Worm (Caenorhabditis elegans) whole organism, young adult: ENCODE results near the gene K10C9.7.

Source experiments
- B0261.1 ChIP-seq: sonication (generic microtip); optimal IDR thresholded peaks from 2 replicates; lab custom pipeline; 2016; ENCODE audit warnings: mild to moderate bottlenecking, missing genetic modification characterization, moderate library complexity, missing compliant biosample characterization
- C17E4.6 ChIP-seq: fragments of 200-800 bp; sonication (Bioruptor generic); IDR thresholded peaks from 2 replicates; pipeline ENCODE4 v1.3.6; 2022; ENCODE audit warnings: missing genetic modification reagents, missing genetic modification characterization, missing compliant biosample characterization
- F10E7.11 ChIP-seq: sonication (generic microtip); optimal IDR thresholded peaks from 2 replicates; lab custom pipeline; 2017; ENCODE audit warnings: mild to moderate bottlenecking, missing genetic modification characterization, moderate library complexity, missing compliant biosample characterization
- F22D6.2 ChIP-seq: sonication (generic microtip); optimal IDR thresholded peaks from 2 replicates; lab custom pipeline; 2016; ENCODE audit warnings: mild to moderate bottlenecking, missing genetic modification characterization, missing compliant biosample characterization
- F33H1.4 ChIP-seq: fragments of 200-800 bp; sonication (Bioruptor generic); IDR thresholded peaks from 2 replicates; pipeline ENCODE4 v1.3.6; 2022; ENCODE audit warnings: missing genetic modification reagents, missing genetic modification characterization, missing compliant biosample characterization
- F39B2.1 ChIP-seq: fragments of 200-800 bp; sonication (Bioruptor generic); IDR thresholded peaks from 2 replicates; pipeline ENCODE4 v1.3.6; 2022; ENCODE audit warnings: missing genetic modification reagents, missing genetic modification characterization, missing compliant biosample characterization
- F57A8.1 ChIP-seq: fragments of 200-800 bp; sonication (Bioruptor generic); optimal IDR thresholded peaks from 2 replicates; lab custom pipeline; 2018; ENCODE audit warnings: mild to moderate bottlenecking, missing genetic modification characterization, moderate library complexity, missing compliant biosample characterization
- T07F8.4 ChIP-seq: sonication (generic microtip); optimal IDR thresholded peaks from 2 replicates; lab custom pipeline; 2016; ENCODE audit warnings: mild to moderate bottlenecking, missing genetic modification characterization, moderate library complexity, missing compliant biosample characterization
- Y95B8A.8 ChIP-seq: fragments of 200-800 bp; sonication (Bioruptor generic); IDR thresholded peaks from 2 replicates; pipeline ENCODE4 v1.3.6; 2022; ENCODE audit warnings: missing genetic modification reagents, missing genetic modification characterization, missing compliant biosample characterization
- ama-1 ChIP-seq, 3 experiments: fragments of 150-350 bp in 1 of 3; sonication (generic microtip) in 2 of 3; optimal IDR thresholded peaks; 2 replicates each; lab custom pipeline; 2014 to 2018; ENCODE audit warnings: missing biosample characterization in 2 of 3, missing genetic modification characterization in 2 of 3, missing genetic modification reagents in 2 of 3
- atf-7 ChIP-seq: sonication (generic microtip); optimal IDR thresholded peaks from 2 replicates; lab custom pipeline; 2017; ENCODE audit warnings: mild to moderate bottlenecking, missing genetic modification characterization, missing compliant biosample characterization
- bed-2 ChIP-seq: fragments of 200-800 bp; sonication (Bioruptor generic); IDR thresholded peaks from 2 replicates; pipeline ENCODE4 v1.3.6; 2022; ENCODE audit warnings: missing genetic modification reagents, missing genetic modification characterization, missing compliant biosample characterization
- ceh-100 ChIP-seq: fragments of 200-800 bp; sonication (Bioruptor generic); IDR thresholded peaks from 2 replicates; pipeline ENCODE4 v1.3.6; 2022; ENCODE audit warnings: missing genetic modification reagents, missing genetic modification characterization, missing compliant biosample characterization
- ceh-58 ChIP-seq: fragments of 200-800 bp; sonication (Bioruptor generic); IDR thresholded peaks from 2 replicates; pipeline ENCODE4 v1.3.6; 2022; ENCODE audit warnings: missing genetic modification characterization, missing compliant biosample characterization
- ceh-79 ChIP-seq: sonication (generic microtip); optimal IDR thresholded peaks from 2 replicates; lab custom pipeline; 2017; ENCODE audit warnings: mild to moderate bottlenecking, missing genetic modification characterization, missing compliant biosample characterization
- dox-1 ChIP-seq: fragments of 200-800 bp; sonication (Bioruptor generic); IDR thresholded peaks from 2 replicates; pipeline ENCODE4 v1.3.6; 2022; ENCODE audit warnings: missing genetic modification reagents, missing genetic modification characterization, missing compliant biosample characterization
- dpl-1 ChIP-seq: fragments of 150-350 bp; optimal IDR thresholded peaks from 2 replicates; lab custom pipeline; 2014; ENCODE audit warnings: missing biosample characterization, missing genetic modification reagents, missing genetic modification characterization
- ets-4 ChIP-seq: fragments of 200-800 bp; sonication (Bioruptor generic); optimal IDR thresholded peaks from 2 replicates; lab custom pipeline; 2018; ENCODE audit warnings: mild to moderate bottlenecking, missing genetic modification characterization, missing compliant biosample characterization
- fkh-3 ChIP-seq: sonication (generic microtip); optimal IDR thresholded peaks from 2 replicates; lab custom pipeline; 2016; ENCODE audit warnings: mild to moderate bottlenecking, missing genetic modification characterization, missing compliant biosample characterization
- hmg-1.2 ChIP-seq: fragments of 200-800 bp; sonication (Bioruptor generic); IDR thresholded peaks from 2 replicates; pipeline ENCODE4 v1.3.6; 2022; ENCODE audit warnings: missing genetic modification reagents, missing genetic modification characterization, missing compliant biosample characterization
- let-526 ChIP-seq: fragments of 200-800 bp; sonication (Bioruptor generic); IDR thresholded peaks from 2 replicates; pipeline ENCODE4 v1.3.6; 2022; ENCODE audit warnings: missing genetic modification reagents, missing genetic modification characterization, missing compliant biosample characterization
- lsy-27 ChIP-seq: sonication (generic microtip); optimal IDR thresholded peaks from 2 replicates; lab custom pipeline; 2017; ENCODE audit warnings: missing genetic modification characterization, mild to moderate bottlenecking, missing compliant biosample characterization, antibody characterized with exemption, missing genotype, borderline replicate concordance; ENCODE audit not compliant: insufficient read depth
- madf-6 ChIP-seq: fragments of 200-800 bp; sonication (Bioruptor generic); IDR thresholded peaks from 2 replicates; pipeline ENCODE4 v1.3.6; 2022; ENCODE audit warnings: missing genetic modification reagents, missing genetic modification characterization, missing compliant biosample characterization
- madf-8 ChIP-seq: fragments of 200-800 bp; sonication (Bioruptor generic); conservative IDR thresholded peaks from 2 replicates; pipeline ENCODE4 v1.3.6; 2022; ENCODE audit warnings: missing genetic modification reagents, missing genetic modification characterization, missing compliant biosample characterization
- mes-4 ChIP-seq: sonication (generic microtip); optimal IDR thresholded peaks from 2 replicates; lab custom pipeline; 2016; ENCODE audit warnings: missing genotype, missing genetic modification characterization, missing compliant biosample characterization
- nfya-2 ChIP-seq: fragments of 200-800 bp; sonication (Bioruptor generic); IDR thresholded peaks from 2 replicates; pipeline ENCODE4 v1.3.6; 2022; ENCODE audit warnings: missing genetic modification reagents, missing genetic modification characterization, missing compliant biosample characterization
- nhr-120 ChIP-seq: fragments of 200-800 bp; sonication (Bioruptor generic); IDR thresholded peaks from 2 replicates; pipeline ENCODE4 v1.3.6; 2022; ENCODE audit warnings: missing genetic modification characterization, missing compliant biosample characterization
- pha-4 ChIP-seq: fragments of 150-350 bp; sonication (generic microtip); optimal IDR thresholded peaks from 2 replicates; lab custom pipeline; 2014; ENCODE audit warnings: missing biosample characterization, missing genetic modification reagents, missing genetic modification characterization
- rcor-1 ChIP-seq: fragments of 200-800 bp; sonication (Bioruptor generic); IDR thresholded peaks from 2 replicates; pipeline ENCODE4 v1.3.6; 2022; ENCODE audit warnings: missing genetic modification reagents, missing genetic modification characterization, missing compliant biosample characterization
- rpc-1 ChIP-seq, 2 experiments: fragments of 150-350 bp in 1 of 2; sonication (generic microtip) in 1 of 2; optimal IDR thresholded peaks; 2 replicates each; lab custom pipeline; 2014 to 2018; ENCODE audit warnings: missing biosample characterization in 1 of 2, missing genetic modification characterization in 1 of 2, missing genetic modification reagents in 1 of 2, missing genotype in 1 of 2
- snpc-1.1 ChIP-seq: sonication (generic microtip); optimal IDR thresholded peaks from 2 replicates; lab custom pipeline; 2017; ENCODE audit warnings: missing genetic modification characterization, mild to moderate bottlenecking, missing compliant biosample characterization, antibody characterized with exemption, moderate library complexity, missing genotype, missing genetic modification reagents; ENCODE audit not compliant: insufficient read depth
- somi-1 ChIP-seq: fragments of 200-800 bp; sonication (Bioruptor generic); optimal IDR thresholded peaks from 2 replicates; lab custom pipeline; 2018; ENCODE audit warnings: mild to moderate bottlenecking, missing genetic modification characterization, missing compliant biosample characterization
- tbp1 ChIP-seq: fragments of 200-800 bp; sonication (Bioruptor generic); optimal IDR thresholded peaks from 2 replicates; lab custom pipeline; 2018; ENCODE audit warnings: mild to moderate bottlenecking, missing genetic modification characterization, missing compliant biosample characterization
- tbx-9 ChIP-seq: sonication (generic microtip); optimal IDR thresholded peaks from 2 replicates; lab custom pipeline; 2016; ENCODE audit warnings: borderline replicate concordance, missing genetic modification characterization, inconsistent platforms, missing compliant biosample characterization
- xnd-1 ChIP-seq: sonication (generic microtip); optimal IDR thresholded peaks from 2 replicates; lab custom pipeline; 2016; ENCODE audit warnings: missing genotype, missing genetic modification reagents, missing genetic modification characterization, missing compliant biosample characterization
- zim-3 ChIP-seq: sonication (generic microtip); optimal IDR thresholded peaks from 2 replicates; lab custom pipeline; 2017; ENCODE audit warnings: mild to moderate bottlenecking, missing genetic modification characterization, moderate library complexity, missing compliant biosample characterization
- ztf-28 ChIP-seq: fragments of 200-800 bp; sonication (Bioruptor generic); IDR thresholded peaks from 2 replicates; pipeline ENCODE4 v1.3.6; 2022; ENCODE audit warnings: missing genetic modification reagents, missing genetic modification characterization, missing compliant biosample characterization
- ztf-6 ChIP-seq: fragments of 200-800 bp; sonication (Bioruptor generic); IDR thresholded peaks from 2 replicates; pipeline ENCODE4 v1.3.6; 2022; ENCODE audit warnings: missing genetic modification reagents, missing genetic modification characterization, missing compliant biosample characterization

Gene K10C9.7

ce11 chrV:1067468-1067867 is at the start of gene K10C9.7:
Gene K10C9.7 (minus strand): TSS chrV:1067568.
- TF ChIP-seq dpl-1 (GFP tag; lab: Kevin White, UChicago) (no peak), lsy-27 (tag; lab: Kevin White, UChicago) (no peak), rcor-1 (GFP tag; lab: Robert Waterston, UW) (no peak), madf-6 (GFP tag; lab: Robert Waterston, UW) (no peak), ztf-28 (no peak)
- TF ChIP-seq, all 124 proteins: peak for 0

ce11 chrV:1112658-1113057 is 45.3 kb upstream of the K10C9.7 start, which contains the start of gene Y50D4B.1:
Gene Y50D4B.1 (plus strand): TSS chrV:1112958.
- TF ChIP-seq nhr-120 (GFP tag; lab: Robert Waterston, UW) (no peak), nfya-2 (GFP tag; lab: Robert Waterston, UW) (no peak), atf-7 (tag; lab: Kevin White, UChicago) (no peak), F33H1.4 (GFP tag; lab: Robert Waterston, UW) (no peak), tbx-9 (no peak), ceh-58 (GFP tag; lab: Robert Waterston, UW) (no peak), zim-3 (tag; lab: Kevin White, UChicago) (no peak), F22D6.2 (no peak), madf-8 (no peak), Y95B8A.8 (GFP tag; lab: Robert Waterston, UW) (no peak), F57A8.1 (GFP tag; lab: Kevin White, UChicago) (no peak), dpl-1 (GFP tag; lab: Kevin White, UChicago) (no peak), lsy-27 (tag; lab: Kevin White, UChicago) (no peak), C17E4.6 (GFP tag; lab: Robert Waterston, UW) (no peak), let-526 (no peak), xnd-1 (tag; lab: Kevin White, UChicago) (no peak), snpc-1.1 (tag; lab: Kevin White, UChicago) (no peak), mes-4 (tag; lab: Kevin White, UChicago) (no peak), T07F8.4 (no peak)

DNA sequence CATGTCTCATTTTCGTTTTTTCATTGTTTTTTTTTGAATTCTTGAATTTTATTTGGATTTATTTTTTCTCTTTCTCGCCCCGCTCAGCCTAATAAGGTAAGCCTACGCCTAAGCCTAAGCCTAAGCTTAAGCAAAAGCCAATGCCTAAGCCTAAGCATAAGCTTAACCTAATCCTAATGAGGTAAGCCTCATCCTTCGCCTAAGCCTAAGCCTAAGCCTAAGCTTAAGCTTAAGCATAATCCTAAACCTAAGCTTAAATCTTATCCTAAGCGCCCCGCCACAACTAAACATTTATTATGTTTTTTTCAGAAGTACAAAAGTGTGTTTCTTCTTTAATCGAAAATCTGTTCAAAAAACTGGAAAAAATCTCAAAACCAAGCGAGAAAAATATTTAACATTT is 44.8 kb upstream of the K10C9.7 start:
- TF ChIP-seq pha-4 (tag; lab: Kevin White, UChicago) = no peak
- no peak for TF ChIP-seq ets-4
- no peak for TF ChIP-seq B0261.1
- TF ChIP-seq rpc-1 (optimal IDR thresholded peaks at IDR 0.05; lab: Kevin White, UChicago) = no peak
- no peak for TF ChIP-seq rpc-1 (tag; optimal IDR thresholded peaks at IDR 0.05; lab: Kevin White, UChicago)
- no peak for TF ChIP-seq tbp1 (GFP tag; lab: Kevin White, UChicago)
- no peak for TF ChIP-seq fkh-3
- no peak for TF ChIP-seq dox-1
- no peak for TF ChIP-seq dpl-1 (GFP tag; lab: Kevin White, UChicago)
- no peak for TF ChIP-seq bed-2 (GFP tag; lab: Robert Waterston, UW)
- no peak for TF ChIP-seq ztf-28
- no peak for TF ChIP-seq F10E7.11 (tag; lab: Kevin White, UChicago)
- no peak for TF ChIP-seq ztf-6 (GFP tag; lab: Robert Waterston, UW)
- TF ChIP-seq ceh-79 (tag; lab: Kevin White, UChicago) = no peak
- no peak for TF ChIP-seq F39B2.1 (GFP tag; lab: Robert Waterston, UW)
- TF ChIP-seq nfya-2 (GFP tag; lab: Robert Waterston, UW) = no peak
- TF ChIP-seq somi-1 = no peak
- no peak for TF ChIP-seq hmg-1.2 (GFP tag; lab: Robert Waterston, UW)
- no peak for TF ChIP-seq ama-1 (optimal IDR thresholded peaks at IDR 0.05; lab: Kevin White, UChicago)
- TF ChIP-seq ama-1 (GFP tag; optimal IDR thresholded peaks at IDR 0.05; lab: Kevin White, UChicago) = no peak
- no peak for TF ChIP-seq ceh-100 (GFP tag; lab: Robert Waterston, UW)
